Worm (Caenorhabditis elegans) whole organism, L3 larva: ENCODE measurements around the gene Y45G5AM.6.

ENCODE experiments used
- ZK546.5 ChIP-seq: sonication (generic microtip); optimal IDR thresholded peaks from 2 replicates; lab custom pipeline; 2017; ENCODE audit warnings: missing biosample characterization, missing genetic modification characterization
- ceh-16 ChIP-seq: sonication (generic microtip); optimal IDR thresholded peaks from 2 replicates; lab custom pipeline; 2017; ENCODE audit warnings: missing biosample characterization, missing genetic modification characterization
- ceh-28 ChIP-seq: fragments of 150-350 bp; optimal IDR thresholded peaks from 2 replicates; lab custom pipeline; 2014; ENCODE audit warnings: missing biosample characterization, missing genetic modification reagents, missing genetic modification characterization
- ceh-9 ChIP-seq: sonication (generic microtip); optimal IDR thresholded peaks from 2 replicates; lab custom pipeline; 2018; ENCODE audit warnings: missing biosample characterization, missing genetic modification characterization
- daf-12 ChIP-seq: fragments of 150-350 bp; optimal IDR thresholded peaks from 2 replicates; lab custom pipeline; 2014; ENCODE audit warnings: missing biosample characterization, missing genetic modification reagents, missing genetic modification characterization
- egl-27 ChIP-seq: sonication (generic microtip); optimal IDR thresholded peaks from 4 replicates; lab custom pipeline; 2017; ENCODE audit warnings: missing biosample characterization, missing genetic modification reagents, missing genetic modification characterization
- egl-5 ChIP-seq: fragments of 150-350 bp; optimal IDR thresholded peaks from 2 replicates; lab custom pipeline; 2017; ENCODE audit warnings: missing biosample characterization, missing genetic modification reagents, missing genetic modification characterization, inconsistent platforms
- elt-3 ChIP-seq, 3 experiments: fragments of 150-350 bp in 1 of 3; sonication (generic microtip) in 2 of 3; optimal IDR thresholded peaks; 2 replicates in 2 of 3; 4 replicates in 1 of 3; lab custom pipeline; 2014 to 2017; ENCODE audit warnings: missing biosample characterization in 3 of 3, missing genetic modification characterization in 3 of 3
- eor-1 ChIP-seq, 2 experiments: fragments of 150-350 bp; optimal IDR thresholded peaks; 2 replicates each; lab custom pipeline; 2014 to 2018; ENCODE audit warnings: missing biosample characterization in 2 of 2, missing genetic modification characterization in 2 of 2
- fkh-10 ChIP-seq: sonication (generic microtip); optimal IDR thresholded peaks from 2 replicates; lab custom pipeline; 2017; ENCODE audit warnings: missing biosample characterization, missing genetic modification reagents, missing genetic modification characterization
- fos-1 ChIP-seq: fragments of 150-350 bp; optimal IDR thresholded peaks from 2 replicates; lab custom pipeline; 2014; ENCODE audit warnings: missing biosample characterization, missing genetic modification characterization
- hmg-11 ChIP-seq: sonication (generic microtip); optimal IDR thresholded peaks from 2 replicates; lab custom pipeline; 2016; ENCODE audit warnings: missing genetic modification characterization, missing compliant biosample characterization
- jun-1 ChIP-seq: fragments of 150-350 bp; optimal IDR thresholded peaks from 2 replicates; lab custom pipeline; 2014; ENCODE audit warnings: missing biosample characterization, missing genetic modification reagents, missing genetic modification characterization
- lin-15B ChIP-seq: fragments of 150-350 bp; optimal IDR thresholded peaks from 2 replicates; lab custom pipeline; 2014; ENCODE audit warnings: missing biosample characterization, missing genetic modification characterization
- lsy-12 ChIP-seq: sonication (generic microtip); optimal IDR thresholded peaks from 2 replicates; lab custom pipeline; 2016; ENCODE audit warnings: mild to moderate bottlenecking, missing genetic modification characterization, missing compliant biosample characterization
- mdl-1 ChIP-seq: fragments of 150-350 bp; optimal IDR thresholded peaks from 2 replicates; lab custom pipeline; 2014; ENCODE audit warnings: missing biosample characterization, missing genetic modification characterization
- mml-1 ChIP-seq: fragments of 150-350 bp; sonication (generic microtip); optimal IDR thresholded peaks from 3 replicates; lab custom pipeline; 2014; ENCODE audit warnings: missing biosample characterization, missing genetic modification characterization
- nfya-1 ChIP-seq: sonication (generic microtip); optimal IDR thresholded peaks from 2 replicates; lab custom pipeline; 2017; ENCODE audit warnings: missing genetic modification characterization, mild to moderate bottlenecking, missing compliant biosample characterization, antibody characterized with exemption, moderate library complexity; ENCODE audit not compliant: insufficient read depth
- nhr-12 ChIP-seq: fragments of 150-350 bp; optimal IDR thresholded peaks from 2 replicates; lab custom pipeline; 2014; ENCODE audit warnings: missing biosample characterization, missing genetic modification characterization
- nhr-23 ChIP-seq: fragments of 150-350 bp; optimal IDR thresholded peaks from 2 replicates; lab custom pipeline; 2014; ENCODE audit warnings: missing biosample characterization, missing genetic modification reagents, missing genetic modification characterization
- nhr-237 ChIP-seq: fragments of 150-350 bp; optimal IDR thresholded peaks from 2 replicates; lab custom pipeline; 2014; ENCODE audit warnings: missing biosample characterization, missing genetic modification characterization
- nhr-25 ChIP-seq: sonication (generic microtip); optimal IDR thresholded peaks from 2 replicates; lab custom pipeline; 2017; ENCODE audit warnings: missing biosample characterization, missing genetic modification characterization
- nhr-28 ChIP-seq: fragments of 150-350 bp; optimal IDR thresholded peaks from 2 replicates; lab custom pipeline; 2014; ENCODE audit warnings: missing biosample characterization, missing genetic modification characterization
- nhr-76 ChIP-seq: fragments of 150-350 bp; sonication (generic microtip); optimal IDR thresholded peaks from 5 replicates; lab custom pipeline; 2014; ENCODE audit warnings: missing biosample characterization, missing genetic modification characterization
- pha-4 ChIP-seq: fragments of 150-350 bp; optimal IDR thresholded peaks from 2 replicates; lab custom pipeline; 2014; ENCODE audit warnings: missing biosample characterization, missing genetic modification reagents, missing genetic modification characterization
- pqm-1 ChIP-seq: fragments of 150-350 bp; optimal IDR thresholded peaks from 2 replicates; lab custom pipeline; 2017; ENCODE audit warnings: missing biosample characterization, missing genetic modification characterization, inconsistent platforms
- sea-2 ChIP-seq: fragments of 150-350 bp; sonication (generic microtip); optimal IDR thresholded peaks from 4 replicates; lab custom pipeline; 2014; ENCODE audit warnings: missing biosample characterization, missing genetic modification reagents, missing genetic modification characterization
- skn-1 ChIP-seq: fragments of 150-350 bp; optimal IDR thresholded peaks from 2 replicates; lab custom pipeline; 2014; ENCODE audit warnings: missing biosample characterization, missing genetic modification characterization
- snpc-4 ChIP-seq: fragments of 150-350 bp; optimal IDR thresholded peaks from 2 replicates; lab custom pipeline; 2014; ENCODE audit warnings: missing biosample characterization, missing genetic modification characterization
- tbx-2 ChIP-seq: sonication (generic microtip); optimal IDR thresholded peaks from 2 replicates; lab custom pipeline; 2016; ENCODE audit warnings: mild to moderate bottlenecking, missing genetic modification characterization, missing compliant biosample characterization
- unc-39 ChIP-seq: sonication (generic microtip); optimal IDR thresholded peaks from 4 replicates; lab custom pipeline; 2017; ENCODE audit warnings: missing biosample characterization, missing genetic modification characterization
- unc-62 ChIP-seq: fragments of 150-350 bp; sonication (generic microtip); optimal IDR thresholded peaks from 4 replicates; lab custom pipeline; 2014; ENCODE audit warnings: missing biosample characterization, missing genetic modification reagents, missing genetic modification characterization
- ztf-11 ChIP-seq: fragments of 150-350 bp; optimal IDR thresholded peaks from 2 replicates; lab custom pipeline; 2014; ENCODE audit warnings: missing biosample characterization, missing genetic modification characterization
- ztf-4 ChIP-seq: fragments of 150-350 bp; optimal IDR thresholded peaks from 2 replicates; lab custom pipeline; 2014; ENCODE audit warnings: missing biosample characterization, missing genetic modification characterization

Y45G5AM.6 gene

DNA sequence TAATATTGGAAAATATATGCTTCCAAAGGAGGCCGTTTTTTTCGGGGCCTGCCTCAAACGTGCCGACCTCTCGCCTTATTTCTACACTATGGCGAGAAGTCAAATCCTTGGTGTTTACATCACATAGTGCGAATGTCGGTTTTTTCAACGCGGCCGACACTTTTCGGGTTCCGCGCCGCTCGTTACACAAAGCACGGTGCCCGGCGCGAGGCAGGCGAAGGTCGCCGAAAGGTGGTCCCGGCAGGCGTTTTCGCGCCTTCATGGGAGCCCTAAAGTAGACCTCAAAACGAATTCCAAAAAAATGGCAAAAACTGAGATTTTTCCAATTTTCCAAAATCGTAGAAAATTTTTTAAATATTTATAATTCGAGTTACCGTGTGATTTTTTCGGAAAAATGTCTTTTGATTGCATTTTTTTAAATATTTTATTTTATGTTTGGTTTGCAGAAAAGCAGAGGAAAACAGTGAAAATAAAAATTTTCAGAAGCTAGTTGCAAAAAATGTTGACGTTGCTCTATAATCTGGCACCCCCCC, 26.5 kb downstream of the Y45G5AM.6 start, which contains the start of gene T05B4.12:
TSS of gene T05B4.12 (minus strand) at position 483 of the 533 bp plus-strand sequence.
- no peak for TF ChIP-seq egl-27 (tag; lab: Kevin White, UChicago)
- TF ChIP-seq unc-62 (GFP tag; lab: Kevin White, UChicago), result no peak
- TF ChIP-seq fkh-10, result no peak
- TF ChIP-seq nhr-76 (tag; lab: Kevin White, UChicago), result no peak
- TF ChIP-seq fos-1 (tag; lab: Kevin White, UChicago), result no peak
- TF ChIP-seq ztf-4 (tag; lab: Kevin White, UChicago), result no peak

ce11 chrV:4122415-4122814, 29.7 kb downstream of the Y45G5AM.6 start, which contains the start of gene phat-5:
Gene phat-5 (minus strand): TSS chrV:4122515.
- TF ChIP-seq nfya-1 (tag; lab: Kevin White, UChicago) (no peak), nhr-237 (tag; lab: Kevin White, UChicago) (no peak), ZK546.5 (no peak), ztf-4 (tag; lab: Kevin White, UChicago) (no peak), lsy-12 (no peak), mdl-1 (tag; lab: Kevin White, UChicago) (no peak), hmg-11 (no peak), skn-1 (no peak), mml-1 (tag; lab: Kevin White, UChicago) (no peak), tbx-2 (tag; lab: Kevin White, UChicago) (no peak)

- TF ChIP-seq lin-15B (tag; lab: Kevin White, UChicago), result no peak
- TF ChIP-seq ceh-28, result no peak
- no peak for TF ChIP-seq eor-1 (tag; optimal IDR thresholded peaks at IDR 0.05; lab: Kevin White, UChicago)
- no peak for TF ChIP-seq pha-4 (tag; lab: Kevin White, UChicago)
- no peak for TF ChIP-seq unc-62 (GFP tag; lab: Kevin White, UChicago)
- no peak for TF ChIP-seq daf-12 (tag; lab: Kevin White, UChicago)
- TF ChIP-seq nhr-76 (tag; lab: Kevin White, UChicago), result no peak
- TF ChIP-seq skn-1, result no peak
- no peak for TF ChIP-seq nhr-23 (tag; lab: Kevin White, UChicago)
- no peak for TF ChIP-seq sea-2 (GFP tag; lab: Kevin White, UChicago)
- no peak for TF ChIP-seq nhr-28 (tag; lab: Kevin White, UChicago)
- no peak for TF ChIP-seq lsy-12
- TF ChIP-seq nhr-25, result no peak
- no peak for TF ChIP-seq nhr-12 (tag; lab: Kevin White, UChicago)
- no peak for TF ChIP-seq ceh-16
- TF ChIP-seq egl-27 (tag; lab: Kevin White, UChicago), result no peak
- no peak for TF ChIP-seq egl-5 (tag; lab: Kevin White, UChicago)
- TF ChIP-seq nfya-1 (tag; lab: Kevin White, UChicago), result no peak
- no peak for TF ChIP-seq snpc-4 (tag; lab: Kevin White, UChicago)
These were observed 31.5 kb downstream of the Y45G5AM.6 start, which contains the start of gene T05B4.10 for ce11 chrV:4120629-4121028. Gene T05B4.10 (minus strand): TSS chrV:4120729.

DNA sequence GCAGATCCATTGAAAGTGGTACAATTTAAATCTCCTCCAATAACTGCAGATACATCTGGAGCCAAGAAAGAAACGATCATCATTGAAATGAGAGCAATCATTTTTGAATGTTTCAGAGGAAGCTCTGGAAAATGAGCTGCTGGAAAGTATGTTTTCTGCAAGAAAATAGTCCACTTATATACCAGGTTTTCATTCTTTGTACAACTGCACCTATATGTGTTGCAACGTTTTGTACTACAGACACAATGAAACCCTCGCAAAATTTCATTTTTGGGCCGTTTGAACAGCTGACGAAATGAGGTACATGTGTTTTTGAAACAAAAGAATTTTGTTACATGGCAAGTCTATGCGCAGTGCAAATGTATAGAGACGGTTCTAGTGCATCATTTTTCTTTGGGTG, 33.8 kb downstream of the Y45G5AM.6 start, which contains the start of gene T05B4.9:
TSS of gene T05B4.9 (minus strand) at position 101 of the 400 bp plus-strand sequence.
- TF ChIP-seq lsy-12, result no peak
- no peak for TF ChIP-seq nfya-1 (tag; lab: Kevin White, UChicago)
- no peak for TF ChIP-seq tbx-2 (tag; lab: Kevin White, UChicago)
- no peak for TF ChIP-seq hmg-11
- no peak for TF ChIP-seq pqm-1 (tag; lab: Kevin White, UChicago)
- no peak for TF ChIP-seq nhr-25
- TF ChIP-seq ZK546.5, result no peak
- TF ChIP-seq elt-3 (tag; optimal IDR thresholded peaks at IDR 0.05; lab: Kevin White, UChicago), result no peak
- no peak for TF ChIP-seq sea-2 (GFP tag; lab: Kevin White, UChicago)
- TF ChIP-seq egl-5 (tag; lab: Kevin White, UChicago), result no peak
- no peak for TF ChIP-seq daf-12 (tag; lab: Kevin White, UChicago)
- no peak for TF ChIP-seq pha-4 (tag; lab: Kevin White, UChicago)
- TF ChIP-seq egl-27 (tag; lab: Kevin White, UChicago), result no peak
- TF ChIP-seq nhr-23 (tag; lab: Kevin White, UChicago), result no peak
- TF ChIP-seq ztf-11 (tag; lab: Kevin White, UChicago), result no peak
- no peak for TF ChIP-seq unc-39 (tag; lab: Kevin White, UChicago)

DNA sequence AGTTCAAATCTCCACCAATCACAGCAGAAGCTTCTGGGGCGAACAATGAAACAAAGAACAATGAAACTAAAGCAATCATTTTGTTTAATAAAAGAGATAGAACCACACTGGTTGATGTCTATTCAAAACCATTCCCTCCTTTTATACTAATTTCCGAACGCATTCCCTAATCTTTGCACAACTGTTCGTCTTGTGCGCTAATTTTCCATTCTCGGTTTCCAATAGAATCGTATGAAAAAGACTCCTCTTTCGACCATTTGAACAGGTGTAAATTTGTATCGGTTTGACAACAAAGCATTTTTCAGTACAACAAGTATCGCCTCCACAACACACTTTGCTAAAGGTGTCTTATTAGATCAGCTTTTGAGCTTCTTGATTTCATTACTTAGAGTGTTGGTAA, 36.0 kb downstream of the Y45G5AM.6 start, which contains the start of gene T05B4.8:
TSS of gene T05B4.8 (minus strand) at position 101 of the 400 bp plus-strand sequence.
- TF ChIP-seq ceh-9 (tag; lab: Kevin White, UChicago), result no peak
- TF ChIP-seq ztf-11 (tag; lab: Kevin White, UChicago), result no peak
- TF ChIP-seq jun-1, result no peak
